Worm (Caenorhabditis elegans) whole organism, midembryonic: ENCODE measurements around the gene arf-5.

Experiments
- T22C8.4 ChIP-seq: fragments of 200-800 bp; sonication (Bioruptor generic); IDR thresholded peaks from 2 replicates; pipeline ENCODE4 v1.3.6; 2022; ENCODE audit warnings: missing genetic modification characterization, missing compliant biosample characterization
- cog-1 ChIP-seq: sonication (generic microtip); optimal IDR thresholded peaks from 2 replicates; lab custom pipeline; 2016; ENCODE audit warnings: missing genetic modification characterization, missing compliant biosample characterization
- flt-1 ChIP-seq: fragments of 200-800 bp; sonication (Bioruptor generic); IDR thresholded peaks from 2 replicates; pipeline ENCODE4 v1.3.6; 2022; ENCODE audit warnings: missing genetic modification characterization, missing compliant biosample characterization
- klf-2 ChIP-seq: fragments of 200-800 bp; sonication (Bioruptor generic); conservative IDR thresholded peaks from 2 replicates; pipeline ENCODE4 v1.3.6; 2022; ENCODE audit warnings: missing genetic modification reagents, missing genetic modification characterization, missing compliant biosample characterization
- med-1 ChIP-seq: sonication (generic microtip); optimal IDR thresholded peaks from 2 replicates; lab custom pipeline; 2017; ENCODE audit warnings: missing genetic modification characterization, mild to moderate bottlenecking, missing compliant biosample characterization, antibody characterized with exemption, missing genetic modification reagents; ENCODE audit not compliant: insufficient read depth
- ref-1 ChIP-seq: fragments of 200-800 bp; sonication (Bioruptor generic); conservative IDR thresholded peaks from 2 replicates; pipeline ENCODE4 v1.3.6; 2022; ENCODE audit warnings: missing genetic modification reagents, missing genetic modification characterization, missing compliant biosample characterization
- tab-1 ChIP-seq: fragments of 200-800 bp; sonication (Bioruptor generic); IDR thresholded peaks from 2 replicates; pipeline ENCODE4 v1.3.6; 2022; ENCODE audit warnings: missing genetic modification characterization, missing compliant biosample characterization
- ztf-23 ChIP-seq: fragments of 200-800 bp; sonication (Bioruptor generic); IDR thresholded peaks from 2 replicates; pipeline ENCODE4 v1.3.6; 2022; ENCODE audit warnings: missing genetic modification reagents, missing genetic modification characterization, missing compliant biosample characterization
- ztf-29 ChIP-seq: fragments of 200-800 bp; sonication (Bioruptor generic); IDR thresholded peaks from 2 replicates; pipeline ENCODE4 v1.3.6; 2022; ENCODE audit warnings: missing genetic modification reagents, missing genetic modification characterization, missing compliant biosample characterization

Gene arf-5

ce11 chrIV:8032135-8032915 lies 50.0 kb downstream of the arf-5 start:
- TF ChIP-seq ref-1 (GFP tag; lab: Robert Waterston, UW), result no peak
- no peak for TF ChIP-seq med-1 (GFP tag; lab: Kevin White, UChicago)
- no peak for TF ChIP-seq klf-2 (GFP tag; lab: Robert Waterston, UW)
- TF ChIP-seq ztf-29 (GFP tag; lab: Robert Waterston, UW), result no peak
- TF ChIP-seq T22C8.4 (GFP tag; lab: Robert Waterston, UW), result no peak
- no peak for TF ChIP-seq ztf-23 (GFP tag; lab: Robert Waterston, UW)
- TF ChIP-seq cog-1 (tag; lab: Kevin White, UChicago), result no peak
- TF ChIP-seq tab-1 (GFP tag; lab: Robert Waterston, UW), result no peak
- no peak for TF ChIP-seq flt-1 (GFP tag; lab: Robert Waterston, UW)
